Worm (Caenorhabditis elegans): ENCODE data around the gene W06D12.6.

Gene W06D12.6

ce11 chrV:17695802-17696201 lies 10.1 kb upstream of the W06D12.6 start, which contains the start of gene Y26G10.1:
Gene Y26G10.1 (minus strand): TSS chrV:17695902.
- TF ChIP-seq unc-86 (tag; optimal IDR thresholded peaks at IDR 0.05) (no peak), unc-130 (tag; optimal IDR thresholded peaks at IDR 0.05) (no peak), ama-1 (optimal IDR thresholded peaks at IDR 0.05) (no peak), sptf-1 (tag; optimal IDR thresholded peaks at IDR 0.05) (no peak), nhr-12 (tag; optimal IDR thresholded peaks at IDR 0.05) (no peak), unc-62 (GFP tag; optimal IDR thresholded peaks at IDR 0.05) (no peak), skn-1 (tag; optimal IDR thresholded peaks at IDR 0.05) (no peak), nhr-28 (tag; optimal IDR thresholded peaks at IDR 0.05) (no peak), ets-5 (GFP tag; IDR thresholded peaks at IDR 0.05) (no peak), lin-35 (GFP tag; optimal IDR thresholded peaks at IDR 0.05) (no peak), swsn-7 (tag; optimal IDR thresholded peaks at IDR 0.05) (no peak), egl-13 (tag; optimal IDR thresholded peaks at IDR 0.05) (no peak), elt-2 (tag; optimal IDR thresholded peaks at IDR 0.05) (no peak), lin-14 (GFP tag; optimal IDR thresholded peaks at IDR 0.05) (no peak), egl-27 (tag; optimal IDR thresholded peaks at IDR 0.05) (no peak), nhr-77 (tag; optimal IDR thresholded peaks at IDR 0.05) (no peak)

ce11 chrV:17696753-17697152 lies 9.2 kb upstream of the W06D12.6 start, which contains the start of gene spp-29:
Gene spp-29 (minus strand): TSS chrV:17696853.
- TF ChIP-seq dpl-1 (GFP tag; optimal IDR thresholded peaks at IDR 0.05) (no peak), dsc-1 (tag; optimal IDR thresholded peaks at IDR 0.05) (no peak), nhr-84 (tag; optimal IDR thresholded peaks at IDR 0.05) (no peak), nhr-77 (tag; optimal IDR thresholded peaks at IDR 0.05) (no peak), alr-1 (tag; optimal IDR thresholded peaks at IDR 0.05; ENCODE audit: borderline replicate concordance) (no peak), nhr-90 (tag; optimal IDR thresholded peaks at IDR 0.05; ENCODE audit: poor library complexity) (no peak), efl-1 (optimal IDR thresholded peaks at IDR 0.05) (no peak), efl-1 (GFP tag; optimal IDR thresholded peaks at IDR 0.05 in 1 of 2) (no peak), nhr-19 (GFP tag; conservative IDR thresholded peaks at IDR 0.05) (no peak)

- TF ChIP-seq nhr-47 (tag; optimal IDR thresholded peaks at IDR 0.05) (no peak), pag-3 (tag; optimal IDR thresholded peaks at IDR 0.05; ENCODE audit: borderline replicate concordance, insufficient read depth) (no peak), nhr-84 (tag; optimal IDR thresholded peaks at IDR 0.05) (no peak), zag-1 (tag; optimal IDR thresholded peaks at IDR 0.05) (no peak), aly-2 (tag; optimal IDR thresholded peaks at IDR 0.05) (no peak), aha-1 (tag; optimal IDR thresholded peaks at IDR 0.05) (no peak), lin-39 (tag; optimal IDR thresholded peaks at IDR 0.05) (no peak), jun-1 (tag; optimal IDR thresholded peaks at IDR 0.05) (no peak), pqm-1 (tag; optimal IDR thresholded peaks at IDR 0.05) (no peak), fkh-10 (GFP tag; optimal IDR thresholded peaks at IDR 0.05) (no peak), unc-130 (tag; optimal IDR thresholded peaks at IDR 0.05) (no peak), lsy-2 (tag; optimal IDR thresholded peaks at IDR 0.05) (no peak), tbx-2 (tag; optimal IDR thresholded peaks at IDR 0.05) (no peak), lin-14 (GFP tag; optimal IDR thresholded peaks at IDR 0.05) (no peak)
Measured at ce11 chrV:17699097-17699496, 6.8 kb upstream of the W06D12.6 start, which contains the start of gene Y26G10.4. Gene Y26G10.4 (minus strand): TSS chrV:17699197.

ce11 chrV:17699659-17700058 lies 6.3 kb upstream of the W06D12.6 start, which contains the start of gene Y26G10.6:
Gene Y26G10.6 (plus strand): TSS chrV:17699959.
- TF ChIP-seq elt-2 (tag; optimal IDR thresholded peaks at IDR 0.05): no peak
- no peak for TF ChIP-seq mef-2 (tag; optimal IDR thresholded peaks at IDR 0.05)

- no peak for TF ChIP-seq rnt-1 (tag; optimal IDR thresholded peaks at IDR 0.05)
- no peak for TF ChIP-seq nhr-237 (tag; optimal IDR thresholded peaks at IDR 0.05)
- TF ChIP-seq snu-23 (GFP tag; optimal IDR thresholded peaks at IDR 0.05): no peak
- no peak for TF ChIP-seq mef-2 (tag; optimal IDR thresholded peaks at IDR 0.05)
Measured at ce11 chrV:17700728-17701262, 5.1 kb upstream of the W06D12.6 start, which contains the start of the genes Y26G10.5 and srh-32. Gene Y26G10.5 (minus strand): TSS chrV:17700828. Gene srh-32 (plus strand): TSS chrV:17701212.
